Fruit fly (Drosophila melanogaster) whole organism, embryonic: Measurements from ENCODE around the gene HipHop.

Source experiments
- Antp ChIP-seq: fragments of 200-800 bp; sonication (Bioruptor generic); optimal IDR thresholded peaks from 3 replicates; lab custom pipeline; 2016; ENCODE audit warnings: missing biosample characterization, missing genetic modification characterization
- Awh ChIP-seq: fragments of 200-800 bp; sonication (Bioruptor generic); IDR thresholded peaks from 2 replicates; pipeline ENCODE4, ENCODE4 v1.3.6; 2022; ENCODE audit warnings: missing biosample characterization, missing genetic modification characterization
- Bteb2 ChIP-seq: fragments of 200-800 bp; sonication (Bioruptor generic); optimal IDR thresholded peaks from 2 replicates; lab custom pipeline; 2016; ENCODE audit warnings: missing biosample characterization, missing genetic modification characterization
- CG12104 ChIP-seq: fragments of 200-800 bp; sonication (Bioruptor generic); optimal IDR thresholded peaks from 3 replicates; lab custom pipeline; 2016; ENCODE audit warnings: missing biosample characterization, missing genetic modification characterization
- CG12659 ChIP-seq: fragments of 200-800 bp; sonication (Bioruptor generic); optimal IDR thresholded peaks from 3 replicates; lab custom pipeline; 2017; ENCODE audit warnings: mild to moderate bottlenecking, missing biosample characterization, missing genetic modification reagents, missing genetic modification characterization
- CG12769 ChIP-seq: fragments of 200-800 bp; sonication (Bioruptor generic); optimal IDR thresholded peaks from 2 replicates; lab custom pipeline; 2019; ENCODE audit warnings: missing biosample characterization, mild to moderate bottlenecking, missing genetic modification characterization, moderate library complexity
- CG13424 ChIP-seq: fragments of 200-800 bp; sonication (Bioruptor generic); optimal IDR thresholded peaks from 2 replicates; lab custom pipeline; 2019; ENCODE audit warnings: missing biosample characterization, mild to moderate bottlenecking, missing genetic modification characterization, moderate library complexity
- CG1603 ChIP-seq: fragments of 200-800 bp; sonication (Bioruptor generic); optimal IDR thresholded peaks from 2 replicates; lab custom pipeline; 2019; ENCODE audit warnings: missing biosample characterization, mild to moderate bottlenecking, missing genetic modification characterization, moderate library complexity
- CG17802 ChIP-seq: fragments of 200-800 bp; sonication (Bioruptor generic); optimal IDR thresholded peaks from 2 replicates; lab custom pipeline; 2018; ENCODE audit warnings: missing biosample characterization, mild to moderate bottlenecking, missing genetic modification characterization, moderate library complexity
- CG18262 ChIP-seq: fragments of 200-800 bp; optimal IDR thresholded peaks from 3 replicates; lab custom pipeline; 2019; ENCODE audit warnings: missing biosample characterization, mild to moderate bottlenecking, missing genetic modification characterization, moderate library complexity
- CG18619 ChIP-seq: fragments of 200-800 bp; sonication (Bioruptor generic); optimal IDR thresholded peaks from 3 replicates; lab custom pipeline; 2017; ENCODE audit warnings: missing biosample characterization, mild to moderate bottlenecking, missing genetic modification characterization
- CG2129 ChIP-seq: fragments of 200-800 bp; sonication (Bioruptor generic); IDR thresholded peaks from 2 replicates; pipeline ENCODE4 v1.3.6; 2022; ENCODE audit warnings: missing biosample characterization, missing genetic modification characterization; ENCODE audit not compliant: partially characterized antibody
- CG2712 ChIP-seq: fragments of 200-800 bp; optimal IDR thresholded peaks from 3 replicates; lab custom pipeline; 2019; ENCODE audit warnings: missing biosample characterization, mild to moderate bottlenecking, missing genetic modification characterization, moderate library complexity
- CG30431 ChIP-seq: fragments of 200-800 bp; sonication (Bioruptor generic); optimal IDR thresholded peaks from 2 replicates; lab custom pipeline; 2017; ENCODE audit warnings: missing biosample characterization, missing genetic modification characterization
- CG32772 ChIP-seq: fragments of 200-800 bp; sonication (Bioruptor generic); IDR thresholded peaks from 2 replicates; pipeline ENCODE4 v1.3.6; 2022; ENCODE audit warnings: missing biosample characterization, missing genetic modification characterization
- CG3281 ChIP-seq: fragments of 200-800 bp; sonication (Bioruptor generic); optimal IDR thresholded peaks from 3 replicates; lab custom pipeline; 2017; ENCODE audit warnings: missing biosample characterization, mild to moderate bottlenecking, missing genetic modification characterization
- CG33213 ChIP-seq: fragments of 200-800 bp; sonication (Bioruptor generic); optimal IDR thresholded peaks from 3 replicates; lab custom pipeline; 2016; ENCODE audit warnings: missing biosample characterization, missing genetic modification characterization
- CG33557 ChIP-seq: fragments of 200-800 bp; sonication (Bioruptor generic); optimal IDR thresholded peaks from 2 replicates; lab custom pipeline; 2019; ENCODE audit warnings: missing biosample characterization, mild to moderate bottlenecking, missing genetic modification characterization, moderate library complexity
- CG3838 ChIP-seq: fragments of 200-800 bp; sonication (Bioruptor generic); optimal IDR thresholded peaks from 3 replicates; lab custom pipeline; 2016; ENCODE audit warnings: missing biosample characterization, missing genetic modification characterization
- CG4707 ChIP-seq: fragments of 200-800 bp; sonication (Bioruptor generic); optimal IDR thresholded peaks from 2 replicates; lab custom pipeline; 2018; ENCODE audit warnings: missing biosample characterization, mild to moderate bottlenecking, missing genetic modification characterization, moderate library complexity
- CG6813 ChIP-seq: fragments of 200-800 bp; sonication (Bioruptor generic); optimal IDR thresholded peaks from 2 replicates; lab custom pipeline; 2017; ENCODE audit warnings: missing biosample characterization, missing genetic modification characterization, mild to moderate bottlenecking, moderate library complexity, missing genetic modification reagents
- CG7271 ChIP-seq: fragments of 200-800 bp; sonication (Bioruptor generic); optimal IDR thresholded peaks from 2 replicates; lab custom pipeline; 2018; ENCODE audit warnings: missing biosample characterization, mild to moderate bottlenecking, missing genetic modification characterization, moderate library complexity
- CG8281 ChIP-seq: fragments of 200-800 bp; sonication (Bioruptor generic); optimal IDR thresholded peaks from 2 replicates; lab custom pipeline; 2018; ENCODE audit warnings: missing biosample characterization, mild to moderate bottlenecking, missing genetic modification characterization, moderate library complexity
- CG8290 ChIP-seq, 3 experiments: fragments of 200-800 bp; sonication (Bioruptor generic); optimal IDR thresholded peaks; 2 replicates each; lab custom pipeline; 2016 to 2019; ENCODE audit warnings: missing biosample characterization in 3 of 3, missing genetic modification characterization in 3 of 3, mild to moderate bottlenecking in 2 of 3, moderate library complexity in 1 of 3
- CG8359 ChIP-seq: fragments of 200-800 bp; sonication (Bioruptor generic); optimal IDR thresholded peaks from 2 replicates; lab custom pipeline; 2017; ENCODE audit warnings: missing biosample characterization, mild to moderate bottlenecking, missing genetic modification characterization, borderline replicate concordance
- CoRest ChIP-seq: fragments of 200-800 bp; sonication (Bioruptor generic); optimal IDR thresholded peaks from 3 replicates; lab custom pipeline; 2018; ENCODE audit warnings: missing biosample characterization, mild to moderate bottlenecking, missing genetic modification characterization, moderate library complexity
- D19A ChIP-seq: fragments of 200-800 bp; optimal IDR thresholded peaks from 3 replicates; lab custom pipeline; 2019; ENCODE audit warnings: missing biosample characterization, mild to moderate bottlenecking, missing genetic modification characterization, moderate library complexity
- Doc2 ChIP-seq: fragments of 200-800 bp; sonication (Bioruptor generic); IDR thresholded peaks from 2 replicates; pipeline ENCODE4 v1.3.6; 2022; ENCODE audit warnings: missing biosample characterization, missing genetic modification characterization
- Elba2 ChIP-seq: fragments of 200-800 bp; sonication (Bioruptor generic); optimal IDR thresholded peaks from 3 replicates; lab custom pipeline; 2016; ENCODE audit warnings: missing biosample characterization, missing genetic modification characterization
- HHEX ChIP-seq: fragments of 200-800 bp; sonication (Bioruptor generic); optimal IDR thresholded peaks from 3 replicates; lab custom pipeline; 2017; ENCODE audit warnings: missing biosample characterization, mild to moderate bottlenecking, missing genetic modification characterization, missing genetic modification reagents
- HLH3B ChIP-seq: fragments of 200-800 bp; sonication (Bioruptor generic); IDR thresholded peaks from 2 replicates; pipeline ENCODE4 v1.3.6; 2022; ENCODE audit warnings: missing biosample characterization, missing genetic modification characterization
- Hey ChIP-seq: fragments of 200-800 bp; sonication (Bioruptor generic); optimal IDR thresholded peaks from 3 replicates; lab custom pipeline; 2018; ENCODE audit warnings: missing biosample characterization, mild to moderate bottlenecking, missing genetic modification characterization
- Trl ChIP-seq, 3 experiments: fragments of >200 bp in 2 of 3; fragments of 200-800 bp in 1 of 3; sonication (Bioruptor generic) in 1 of 3; optimal IDR thresholded peaks; 2 replicates in 1 of 3; 3 replicates in 2 of 3; lab custom pipeline; 2016 to 2017; ENCODE audit warnings: missing biosample characterization in 1 of 3, missing genetic modification characterization in 1 of 3
- abd-A ChIP-seq: fragments of 200-800 bp; sonication (Bioruptor generic); optimal IDR thresholded peaks from 3 replicates; lab custom pipeline; 2019; ENCODE audit warnings: missing biosample characterization, mild to moderate bottlenecking, missing genetic modification characterization, moderate library complexity
- bigmax ChIP-seq: fragments of 200-800 bp; sonication (Bioruptor generic); optimal IDR thresholded peaks from 2 replicates; lab custom pipeline; 2018; ENCODE audit warnings: missing biosample characterization, mild to moderate bottlenecking, missing genetic modification characterization
- br ChIP-seq: fragments of >200 bp; optimal IDR thresholded peaks from 2 replicates; lab custom pipeline; 2017
- cas ChIP-seq: fragments of 200-800 bp; sonication (Bioruptor generic); IDR thresholded peaks from 2 replicates; pipeline ENCODE4 v1.3.6; 2022; ENCODE audit warnings: missing biosample characterization, missing genetic modification characterization
- chinmo ChIP-seq: fragments of 200-800 bp; sonication (Bioruptor generic); IDR thresholded peaks from 4 replicates; pipeline ENCODE4 v1.3.6; 2022; ENCODE audit warnings: missing biosample characterization, missing genetic modification characterization; ENCODE audit not compliant: partially characterized antibody
- crp ChIP-seq, 2 experiments: fragments of 200-800 bp; sonication (Bioruptor generic); optimal IDR thresholded peaks; 2 replicates in 1 of 2; 3 replicates in 1 of 2; lab custom pipeline; 2017; ENCODE audit warnings: missing biosample characterization in 2 of 2, missing genetic modification characterization in 2 of 2, mild to moderate bottlenecking in 1 of 2, moderate library complexity in 1 of 2
- eve ChIP-seq, 2 experiments: fragments of >200 bp; optimal IDR thresholded peaks; 2 replicates each; lab custom pipeline; 2017; ENCODE audit warnings: missing biosample characterization in 2 of 2, missing genetic modification characterization in 2 of 2
- fd96Cb ChIP-seq: fragments of 200-800 bp; sonication (Bioruptor generic); optimal IDR thresholded peaks from 2 replicates; lab custom pipeline; 2018; ENCODE audit warnings: missing biosample characterization, mild to moderate bottlenecking, missing genetic modification characterization, moderate library complexity
- her ChIP-seq: fragments of 200-800 bp; sonication (Bioruptor generic); optimal IDR thresholded peaks from 2 replicates; lab custom pipeline; 2016; ENCODE audit warnings: missing biosample characterization, missing genetic modification characterization
- insv ChIP-seq, 2 experiments: fragments of 200-800 bp; sonication (Bioruptor generic); optimal IDR thresholded peaks; 3 replicates each; lab custom pipeline; 2016 to 2018; ENCODE audit warnings: missing biosample characterization in 2 of 2, missing genetic modification characterization in 2 of 2
- knrl ChIP-seq: fragments of 200-800 bp; sonication (Bioruptor generic); IDR thresholded peaks from 3 replicates; pipeline ENCODE4 v1.3.6; 2022; ENCODE audit warnings: missing biosample characterization, missing genetic modification characterization; ENCODE audit not compliant: partially characterized antibody
- rib ChIP-seq: fragments of 200-800 bp; sonication (Bioruptor generic); IDR thresholded peaks from 2 replicates; pipeline ENCODE4 v1.3.6; 2022; ENCODE audit warnings: missing biosample characterization, missing genetic modification characterization
- salm ChIP-seq: fragments of 200-800 bp; sonication (Bioruptor generic); optimal IDR thresholded peaks from 2 replicates; lab custom pipeline; 2018; ENCODE audit warnings: missing biosample characterization, mild to moderate bottlenecking, missing genetic modification characterization
- sens ChIP-seq: fragments of 200-800 bp; sonication (Bioruptor generic); peaks from one replicate; lab custom pipeline; 2016; ENCODE audit warnings: missing biosample characterization, missing genetic modification characterization
- seq ChIP-seq: fragments of 200-800 bp; sonication (Bioruptor generic); IDR thresholded peaks from 2 replicates; pipeline ENCODE4 v1.3.6; 2022; ENCODE audit warnings: missing biosample characterization, missing genetic modification characterization
- sima ChIP-seq: fragments of 200-800 bp; sonication (Bioruptor generic); optimal IDR thresholded peaks from 2 replicates; lab custom pipeline; 2016; ENCODE audit warnings: missing biosample characterization, missing genetic modification characterization
- trem ChIP-seq: fragments of 200-800 bp; optimal IDR thresholded peaks from 3 replicates; lab custom pipeline; 2019; ENCODE audit warnings: missing biosample characterization, mild to moderate bottlenecking, missing genetic modification characterization, moderate library complexity

HipHop gene

DNA sequence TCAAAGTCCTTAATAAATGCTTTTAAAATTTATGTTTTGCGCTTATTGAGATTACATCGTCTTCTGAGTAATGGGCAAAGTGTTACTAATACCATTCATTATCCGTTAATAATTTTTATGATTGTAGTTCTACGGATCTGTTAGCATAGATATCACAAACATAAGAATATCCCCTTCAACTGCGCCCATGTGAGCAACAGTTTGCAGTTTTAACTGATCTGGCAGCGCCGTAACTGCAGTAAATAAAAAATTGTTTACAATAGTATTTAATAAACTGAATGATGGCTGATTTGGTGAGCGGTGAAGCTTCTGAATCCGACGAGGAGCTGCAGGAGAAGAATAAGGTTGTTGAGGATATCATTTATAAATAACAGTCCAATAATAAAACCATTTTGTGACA is 49.1 kb downstream of the HipHop start, which contains the start of gene Blos3 (continued):
- peak; percentile 46 for TF ChIP-seq CG13424 (tag; lab: Kevin White, UChicago)
- peak; percentile 12 for TF ChIP-seq CG12104 (GFP tag; lab: Kevin White, UChicago)
- no peak for TF ChIP-seq CG8281 (tag; lab: Kevin White, UChicago)
- TF ChIP-seq Doc2 (GFP tag; lab: Robert Waterston, UW), result no peak
- TF ChIP-seq CG33213 (GFP tag; lab: Kevin White, UChicago), result peak; percentile 57
- peak; percentile 35 for TF ChIP-seq HLH3B (GFP tag; lab: Robert Waterston, UW)
- no peak for TF ChIP-seq CG4707
- no peak for TF ChIP-seq CG1603 (tag; lab: Kevin White, UChicago)
- peak; percentile 55 for TF ChIP-seq trem
- no peak for TF ChIP-seq Elba2 (GFP tag; lab: Kevin White, UChicago)
- no peak for TF ChIP-seq knrl (GFP tag; lab: Robert Waterston, UW)
- peak; percentile 69; the same call in 3 of the 4 replicates for TF ChIP-seq chinmo (GFP tag; lab: Robert Waterston, UW)
- TF ChIP-seq abd-A (tag; lab: Kevin White, UChicago), result no peak
- peak; percentile 36 for TF ChIP-seq fd96Cb (tag; lab: Kevin White, UChicago)
- TF ChIP-seq her (GFP tag; lab: Kevin White, UChicago), result peak; percentile 39
- no peak for TF ChIP-seq Hey (tag; lab: Kevin White, UChicago)
- TF ChIP-seq D19A (tag; lab: Kevin White, UChicago), result no peak
- peak; percentile 54 for TF ChIP-seq Antp
- peak; percentile 54 for TF ChIP-seq CoRest (tag; lab: Kevin White, UChicago)
- TF ChIP-seq CG33557 (GFP tag; lab: Kevin White, UChicago), result no peak
- TF ChIP-seq sens (GFP tag; lab: Kevin White, UChicago), result peak; percentile 92
- peak; percentile 11 for TF ChIP-seq sima (GFP tag; lab: Kevin White, UChicago)
- no peak for TF ChIP-seq eve (GFP tag; optimal IDR thresholded peaks at IDR 0.05; lab: Kevin White, UChicago)
- TF ChIP-seq CG2129 (GFP tag; lab: Robert Waterston, UW), result no peak
- TF ChIP-seq CG17802, result peak; percentile 22
- TF ChIP-seq CG12769 (tag; lab: Kevin White, UChicago), result no peak
- TF ChIP-seq HHEX (GFP tag; lab: Kevin White, UChicago), result peak; percentile 37
- no peak for TF ChIP-seq Trl (optimal IDR thresholded peaks at IDR 0.05; lab: Kevin White, UChicago)
- peak; percentile 66 for TF ChIP-seq Trl (GFP tag; optimal IDR thresholded peaks at IDR 0.05; lab: Kevin White, UChicago)
- no peak for TF ChIP-seq CG8359 (GFP tag; lab: Kevin White, UChicago)
- TF ChIP-seq bigmax (GFP tag; lab: Kevin White, UChicago), result no peak
- peak; percentile 32 for TF ChIP-seq CG12659 (GFP tag; lab: Kevin White, UChicago)
- TF ChIP-seq Awh (GFP tag; lab: Robert Waterston, UW), result peak; percentile 38; the same call in 1 of the 2 replicates
- peak; percentile 52 for TF ChIP-seq CG3281 (GFP tag; lab: Kevin White, UChicago)
- peak; percentile 6 for TF ChIP-seq salm
- TF ChIP-seq CG18619 (GFP tag; lab: Kevin White, UChicago), result peak; percentile 0
- peak; percentile 37 for TF ChIP-seq CG18262 (tag; lab: Kevin White, UChicago)
- TF ChIP-seq CG8290 (GFP tag; optimal IDR thresholded peaks at IDR 0.05; lab: Kevin White, UChicago), result no peak
- no peak for TF ChIP-seq CG8290 (tag; optimal IDR thresholded peaks at IDR 0.05; lab: Kevin White, UChicago)
- no peak for TF ChIP-seq insv (GFP tag; optimal IDR thresholded peaks at IDR 0.05; lab: Kevin White, UChicago)
- no peak for TF ChIP-seq cas (GFP tag; lab: Robert Waterston, UW)
- no peak for TF ChIP-seq CG32772 (GFP tag; lab: Robert Waterston, UW)
- TF ChIP-seq CG30431 (GFP tag; lab: Kevin White, UChicago), result no peak
- no peak for TF ChIP-seq CG6813 (GFP tag; lab: Kevin White, UChicago)
- TF ChIP-seq CG3838, result peak; percentile 16
- peak; percentile 54 for TF ChIP-seq CG2712 (tag; lab: Kevin White, UChicago)
- no peak for TF ChIP-seq CG7271 (tag; lab: Kevin White, UChicago)
- TF ChIP-seq seq (GFP tag; lab: Robert Waterston, UW), result no peak
- peak in 1 of 2 experiments; percentile 35 for TF ChIP-seq crp (GFP tag; optimal IDR thresholded peaks at IDR 0.05; lab: Kevin White, UChicago)
- no peak for TF ChIP-seq Bteb2 (GFP tag; lab: Kevin White, UChicago)
- TF ChIP-seq rib (GFP tag; lab: Robert Waterston, UW), result no peak
- TF ChIP-seq br (lab: Kevin White, UChicago), result no peak
